Fruit fly (Drosophila melanogaster) whole organism, embryonic: ENCODE results near the gene Pgant2.

Source experiments
- Ada2b ChIP-seq: fragments of 200-800 bp; sonication (Bioruptor generic); IDR thresholded peaks from 2 replicates; pipeline ENCODE4 v1.3.6; 2022; ENCODE audit warnings: missing biosample characterization, missing genetic modification characterization
- Bteb2 ChIP-seq: fragments of 200-800 bp; sonication (Bioruptor generic); optimal IDR thresholded peaks from 2 replicates; lab custom pipeline; 2016; ENCODE audit warnings: missing biosample characterization, missing genetic modification characterization
- CG10565 ChIP-seq: fragments of 200-800 bp; sonication (Bioruptor generic); optimal IDR thresholded peaks from 3 replicates; lab custom pipeline; 2016; ENCODE audit warnings: missing biosample characterization, mild to moderate bottlenecking, missing genetic modification characterization
- CG11723 ChIP-seq: fragments of 200-800 bp; sonication (Bioruptor generic); optimal IDR thresholded peaks from 2 replicates; lab custom pipeline; 2017; ENCODE audit warnings: missing biosample characterization, mild to moderate bottlenecking, missing genetic modification characterization
- CG1832 ChIP-seq: fragments of 200-800 bp; sonication (Bioruptor generic); optimal IDR thresholded peaks from 2 replicates; lab custom pipeline; 2017; ENCODE audit warnings: missing biosample characterization, mild to moderate bottlenecking, missing genetic modification characterization, inconsistent platforms
- CG18599 ChIP-seq: fragments of 200-800 bp; sonication (Bioruptor generic); optimal IDR thresholded peaks from 3 replicates; lab custom pipeline; 2017; ENCODE audit warnings: missing biosample characterization, missing genetic modification characterization, mild to moderate bottlenecking, moderate library complexity, missing genetic modification reagents
- CG3065 ChIP-seq: fragments of 200-800 bp; sonication (Bioruptor generic); optimal IDR thresholded peaks from 2 replicates; lab custom pipeline; 2016; ENCODE audit warnings: missing biosample characterization, missing genetic modification characterization
- CG33213 ChIP-seq: fragments of 200-800 bp; sonication (Bioruptor generic); optimal IDR thresholded peaks from 3 replicates; lab custom pipeline; 2016; ENCODE audit warnings: missing biosample characterization, missing genetic modification characterization
- CG3407 ChIP-seq: fragments of 200-800 bp; sonication (Bioruptor generic); optimal IDR thresholded peaks from 2 replicates; lab custom pipeline; 2018; ENCODE audit warnings: missing biosample characterization, mild to moderate bottlenecking, missing genetic modification characterization
- CG4282 ChIP-seq: fragments of 200-800 bp; sonication (Bioruptor generic); optimal IDR thresholded peaks from 2 replicates; lab custom pipeline; 2016; ENCODE audit warnings: missing biosample characterization, missing genetic modification characterization
- CG4820 ChIP-seq: fragments of 200-800 bp; sonication (Bioruptor generic); optimal IDR thresholded peaks from 3 replicates; lab custom pipeline; 2016; ENCODE audit warnings: missing biosample characterization, missing genetic modification characterization
- CG5953 ChIP-seq: fragments of 200-800 bp; sonication (Bioruptor generic); IDR thresholded peaks from 2 replicates; pipeline ENCODE4 v1.3.6; 2022; ENCODE audit warnings: missing biosample characterization, missing genetic modification characterization
- CG9817 ChIP-seq: fragments of 200-800 bp; sonication (Bioruptor generic); optimal IDR thresholded peaks from 2 replicates; lab custom pipeline; 2018; ENCODE audit warnings: missing biosample characterization, mild to moderate bottlenecking, missing genetic modification characterization, moderate library complexity
- CG9876 ChIP-seq: fragments of 200-800 bp; sonication (Bioruptor generic); optimal IDR thresholded peaks from 2 replicates; lab custom pipeline; 2016; ENCODE audit warnings: missing biosample characterization, missing genetic modification characterization
- Camta ChIP-seq: fragments of 200-800 bp; sonication (Bioruptor generic); optimal IDR thresholded peaks from 2 replicates; lab custom pipeline; 2016; ENCODE audit warnings: missing biosample characterization, missing genetic modification characterization
- Dfd ChIP-seq, 2 experiments: fragments of >200 bp; optimal IDR thresholded peaks; 2 replicates each; lab custom pipeline; 2017; ENCODE audit warnings: missing biosample characterization in 2 of 2, missing genetic modification characterization in 2 of 2
- Doc2 ChIP-seq: fragments of 200-800 bp; sonication (Bioruptor generic); IDR thresholded peaks from 2 replicates; pipeline ENCODE4 v1.3.6; 2022; ENCODE audit warnings: missing biosample characterization, missing genetic modification characterization
- Elba2 ChIP-seq: fragments of 200-800 bp; sonication (Bioruptor generic); optimal IDR thresholded peaks from 3 replicates; lab custom pipeline; 2016; ENCODE audit warnings: missing biosample characterization, missing genetic modification characterization
- H2.0 ChIP-seq: fragments of 200-800 bp; sonication (Bioruptor generic); IDR thresholded peaks from 2 replicates; pipeline ENCODE4 v1.3.6; 2022; ENCODE audit warnings: missing biosample characterization, missing genetic modification characterization
- Hey ChIP-seq: fragments of 200-800 bp; sonication (Bioruptor generic); optimal IDR thresholded peaks from 3 replicates; lab custom pipeline; 2018; ENCODE audit warnings: missing biosample characterization, mild to moderate bottlenecking, missing genetic modification characterization
- Hmr ChIP-seq: fragments of 200-800 bp; sonication (Bioruptor generic); optimal IDR thresholded peaks from 3 replicates; lab custom pipeline; 2017; ENCODE audit warnings: mild to moderate bottlenecking, missing biosample characterization, missing genetic modification reagents, missing genetic modification characterization
- Hr3 ChIP-seq: fragments of 200-800 bp; sonication (Bioruptor generic); optimal IDR thresholded peaks from 3 replicates; lab custom pipeline; 2016; ENCODE audit warnings: missing biosample characterization, missing genetic modification characterization
- Mrtf ChIP-seq: fragments of 200-800 bp; sonication (Bioruptor generic); IDR thresholded peaks from 3 replicates; pipeline ENCODE4 v1.3.6; 2022; ENCODE audit warnings: missing biosample characterization, missing genetic modification characterization
- NFAT ChIP-seq: fragments of 200-800 bp; sonication (Bioruptor generic); IDR thresholded peaks from 2 replicates; pipeline ENCODE4 v1.3.6; 2022; ENCODE audit warnings: missing biosample characterization, missing genetic modification characterization
- Trl ChIP-seq, 3 experiments: fragments of >200 bp in 2 of 3; fragments of 200-800 bp in 1 of 3; sonication (Bioruptor generic) in 1 of 3; optimal IDR thresholded peaks; 2 replicates in 1 of 3; 3 replicates in 2 of 3; lab custom pipeline; 2016 to 2017; ENCODE audit warnings: missing biosample characterization in 1 of 3, missing genetic modification characterization in 1 of 3
- bcd ChIP-seq: fragments of 200-800 bp; sonication (Bioruptor generic); optimal IDR thresholded peaks from 2 replicates; lab custom pipeline; 2017; ENCODE audit warnings: missing biosample characterization, mild to moderate bottlenecking, missing genetic modification characterization
- cg ChIP-seq: fragments of 200-800 bp; sonication (Bioruptor generic); optimal IDR thresholded peaks from 3 replicates; lab custom pipeline; 2019; ENCODE audit warnings: missing biosample characterization, mild to moderate bottlenecking, missing genetic modification characterization, moderate library complexity
- chif ChIP-seq, 2 experiments: fragments of 200-800 bp; sonication (Bioruptor generic); optimal IDR thresholded peaks; 3 replicates each; lab custom pipeline; 2016; ENCODE audit warnings: missing biosample characterization in 2 of 2, missing genetic modification characterization in 2 of 2
- ci ChIP-seq: fragments of 200-800 bp; sonication (Bioruptor generic); IDR thresholded peaks from 3 replicates; pipeline ENCODE4 v1.3.6; 2022; ENCODE audit warnings: missing biosample characterization, missing genetic modification characterization
- crol ChIP-seq: fragments of 200-800 bp; sonication (Bioruptor generic); IDR thresholded peaks from 2 replicates; pipeline ENCODE4 v1.3.6; 2022; ENCODE audit warnings: missing biosample characterization, missing genetic modification characterization
- dm ChIP-seq: fragments of 200-800 bp; sonication (Bioruptor generic); optimal IDR thresholded peaks from 3 replicates; lab custom pipeline; 2016; ENCODE audit warnings: missing biosample characterization, missing genetic modification characterization
- ewg ChIP-seq: fragments of 200-800 bp; sonication (Bioruptor generic); optimal IDR thresholded peaks from 3 replicates; lab custom pipeline; 2017; ENCODE audit warnings: mild to moderate bottlenecking, missing biosample characterization, missing genetic modification reagents, missing genetic modification characterization
- eyg ChIP-seq: fragments of 200-800 bp; sonication (Bioruptor generic); optimal IDR thresholded peaks from 3 replicates; lab custom pipeline; 2016; ENCODE audit warnings: missing biosample characterization, missing genetic modification characterization
- fu2 ChIP-seq: fragments of 200-800 bp; sonication (Bioruptor generic); optimal IDR thresholded peaks from 2 replicates; lab custom pipeline; 2016; ENCODE audit warnings: missing biosample characterization, missing genetic modification characterization
- ham ChIP-seq: fragments of 200-800 bp; sonication (Bioruptor generic); IDR thresholded peaks from 2 replicates; pipeline ENCODE4 v1.3.6; 2022; ENCODE audit warnings: missing biosample characterization, missing genetic modification characterization
- hth ChIP-seq: fragments of >200 bp; optimal IDR thresholded peaks from 2 replicates; lab custom pipeline; 2017; ENCODE audit warnings: inconsistent platforms
- lola ChIP-seq, 3 experiments: fragments of >200 bp in 2 of 3; fragments of 200-800 bp in 1 of 3; sonication (Bioruptor generic) in 1 of 3; optimal IDR thresholded peaks; 2 replicates each; lab custom pipeline; 2017 to 2019; ENCODE audit warnings: missing biosample characterization in 3 of 3, missing genetic modification characterization in 3 of 3, mild to moderate bottlenecking in 1 of 3, moderate library complexity in 1 of 3
- mirr ChIP-seq: fragments of 200-800 bp; sonication (Bioruptor generic); optimal IDR thresholded peaks from 3 replicates; lab custom pipeline; 2018; ENCODE audit warnings: missing biosample characterization, mild to moderate bottlenecking, missing genetic modification characterization
- org-1 ChIP-seq: fragments of 200-800 bp; sonication (Bioruptor generic); optimal IDR thresholded peaks from 2 replicates; lab custom pipeline; 2017; ENCODE audit warnings: missing biosample characterization, missing genetic modification characterization
- pan ChIP-seq, 4 experiments: fragments of >200 bp in 3 of 4; fragments of 200-800 bp in 1 of 4; sonication (Bioruptor generic) in 1 of 4; optimal IDR thresholded peaks in 3 of 4; IDR thresholded peaks in 1 of 4; 2 replicates each; pipeline versions ENCODE4 v1.3.6 to Lab custom; 2017 to 2022; ENCODE audit warnings: missing biosample characterization in 2 of 4, missing genetic modification characterization in 2 of 4, mixed read lengths in 1 of 4
- pho ChIP-seq: fragments of 200-800 bp; sonication (Bioruptor generic); optimal IDR thresholded peaks from 2 replicates; lab custom pipeline; 2016; ENCODE audit warnings: missing biosample characterization, missing genetic modification characterization
- prd ChIP-seq, 3 experiments: fragments of >200 bp in 2 of 3; fragments of 200-800 bp in 1 of 3; sonication (Bioruptor generic) in 1 of 3; optimal IDR thresholded peaks in 2 of 3; IDR thresholded peaks in 1 of 3; 2 replicates in 2 of 3; 3 replicates in 1 of 3; pipeline versions ENCODE4 v1.3.6 to Lab custom; 2017 to 2022; ENCODE audit warnings: missing biosample characterization in 1 of 3, missing genetic modification characterization in 1 of 3
- pzg ChIP-seq: fragments of 200-800 bp; sonication (Bioruptor generic); optimal IDR thresholded peaks from 3 replicates; lab custom pipeline; 2018; ENCODE audit warnings: missing biosample characterization, mild to moderate bottlenecking, missing genetic modification characterization, moderate library complexity
- repo ChIP-seq: fragments of 200-800 bp; sonication (Bioruptor generic); optimal IDR thresholded peaks from 2 replicates; lab custom pipeline; 2016; ENCODE audit warnings: missing biosample characterization, missing genetic modification characterization
- ro ChIP-seq: fragments of 200-800 bp; sonication (Bioruptor generic); IDR thresholded peaks from 2 replicates; pipeline ENCODE4 v1.3.6; 2022; ENCODE audit warnings: missing biosample characterization, missing genetic modification characterization
- sc ChIP-seq, 3 experiments: fragments of >200 bp in 2 of 3; fragments of 200-800 bp in 1 of 3; sonication (Bioruptor generic) in 1 of 3; optimal IDR thresholded peaks; 2 replicates in 2 of 3; 3 replicates in 1 of 3; lab custom pipeline; 2017; ENCODE audit warnings: mild to moderate bottlenecking in 1 of 3, missing biosample characterization in 1 of 3, missing genetic modification characterization in 1 of 3, missing genetic modification reagents in 1 of 3
- sisA ChIP-seq: fragments of 200-800 bp; sonication (Bioruptor generic); IDR thresholded peaks from 2 replicates; pipeline ENCODE4 v1.3.6; 2022; ENCODE audit warnings: missing biosample characterization, missing genetic modification characterization
- toy ChIP-seq: fragments of 200-800 bp; sonication (Bioruptor generic); IDR thresholded peaks from 2 replicates; pipeline ENCODE4 v1.3.6; 2022; ENCODE audit warnings: missing biosample characterization, missing genetic modification characterization
- tup ChIP-seq: fragments of 200-800 bp; sonication (Bioruptor generic); optimal IDR thresholded peaks from 2 replicates; lab custom pipeline; 2016; ENCODE audit warnings: missing biosample characterization, mild to moderate bottlenecking, missing genetic modification characterization, moderate library complexity
- zf30C ChIP-seq: fragments of 200-800 bp; sonication (Bioruptor generic); optimal IDR thresholded peaks from 3 replicates; lab custom pipeline; 2018; ENCODE audit warnings: missing biosample characterization, mild to moderate bottlenecking, missing genetic modification characterization

The Pgant2 gene

DNA sequence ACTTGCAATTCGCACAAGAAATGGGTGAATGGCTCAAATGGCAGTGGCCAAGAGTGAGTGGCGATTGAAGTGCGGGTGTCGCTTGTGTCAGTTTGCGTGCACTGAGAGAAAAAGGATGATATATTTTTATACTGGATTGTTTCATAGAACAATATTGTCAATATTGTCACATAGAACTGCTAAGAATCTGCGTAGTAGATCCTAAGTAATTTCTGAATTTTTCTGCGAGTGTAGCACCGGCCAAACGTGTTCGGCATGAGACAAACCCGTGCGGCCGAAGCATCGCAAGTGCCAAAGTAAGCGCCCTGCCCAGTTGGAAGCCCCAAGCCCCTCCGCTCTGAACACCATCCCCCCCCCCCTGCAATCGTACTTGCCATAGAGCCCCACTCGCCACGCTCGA is 13.8 kb upstream of the Pgant2 start (continued):
- peak; percentile 68 for TF ChIP-seq Hmr (GFP tag; lab: Kevin White, UChicago)
- peak; percentile 48; the same call in 1 of the 2 replicates for TF ChIP-seq NFAT (GFP tag; lab: Robert Waterston, UW)
- no peak for TF ChIP-seq dm (GFP tag; lab: Kevin White, UChicago)
- TF ChIP-seq CG4282 (GFP tag; lab: Kevin White, UChicago) = no peak
- no peak for TF ChIP-seq Bteb2 (GFP tag; lab: Kevin White, UChicago)
- no peak for TF ChIP-seq cg
- no peak for TF ChIP-seq prd (optimal IDR thresholded peaks at IDR 0.05; lab: Kevin White, UChicago)
- TF ChIP-seq prd (GFP tag; IDR thresholded peaks at IDR 0.05; lab: Robert Waterston, UW) = peak; percentile 82
- peak; percentile 84 for TF ChIP-seq sisA (GFP tag; lab: Robert Waterston, UW)
- no peak for TF ChIP-seq mirr (GFP tag; lab: Kevin White, UChicago)
- peak; percentile 63 for TF ChIP-seq H2.0 (GFP tag; lab: Robert Waterston, UW)
- no peak for TF ChIP-seq Doc2 (GFP tag; lab: Robert Waterston, UW)
- TF ChIP-seq Elba2 (GFP tag; lab: Kevin White, UChicago) = no peak
- TF ChIP-seq toy = no peak
- TF ChIP-seq CG11723 = peak; percentile 35
- no peak for TF ChIP-seq lola (GFP tag; optimal IDR thresholded peaks at IDR 0.05; lab: Kevin White, UChicago)
- no peak for TF ChIP-seq Trl (optimal IDR thresholded peaks at IDR 0.05; lab: Kevin White, UChicago)
- no peak for TF ChIP-seq Trl (GFP tag; optimal IDR thresholded peaks at IDR 0.05; lab: Kevin White, UChicago)
- no peak for TF ChIP-seq tup
- no peak for TF ChIP-seq CG10565 (GFP tag; lab: Kevin White, UChicago)
- no peak for TF ChIP-seq CG1832 (GFP tag; lab: Kevin White, UChicago)
- TF ChIP-seq Dfd (GFP tag; optimal IDR thresholded peaks at IDR 0.05; lab: Kevin White, UChicago) = no peak
- no peak for TF ChIP-seq pzg (GFP tag; lab: Kevin White, UChicago)
- no peak for TF ChIP-seq Hey (tag; lab: Kevin White, UChicago)
- TF ChIP-seq zf30C = no peak
- TF ChIP-seq CG3407 (GFP tag; lab: Kevin White, UChicago) = peak; percentile 62
- TF ChIP-seq CG3065 (GFP tag; lab: Kevin White, UChicago) = no peak
- peak; percentile 64 for TF ChIP-seq bcd (GFP tag; lab: Kevin White, UChicago)
- TF ChIP-seq Mrtf (GFP tag; lab: Robert Waterston, UW) = peak; percentile 80
- TF ChIP-seq repo (GFP tag; lab: Kevin White, UChicago) = peak; percentile 2
- no peak for TF ChIP-seq CG9817 (tag; lab: Kevin White, UChicago)
- no peak for TF ChIP-seq pho (GFP tag; lab: Kevin White, UChicago)
- TF ChIP-seq pan (optimal IDR thresholded peaks at IDR 0.05; lab: Kevin White, UChicago) = no peak
- TF ChIP-seq pan (GFP tag; optimal IDR thresholded peaks at IDR 0.05 in 1 of 2, IDR thresholded peaks at IDR 0.05 in 1 of 2) = peak in 1 of 2 experiments; percentile 83
- TF ChIP-seq CG4820 (GFP tag; lab: Kevin White, UChicago) = peak; percentile 52
- TF ChIP-seq ci (GFP tag; lab: Robert Waterston, UW) = peak; percentile 90
- peak; percentile 55 for TF ChIP-seq org-1 (GFP tag; lab: Kevin White, UChicago)
- TF ChIP-seq CG18599 (GFP tag; lab: Kevin White, UChicago) = peak; percentile 72
- TF ChIP-seq Hr3 = peak; percentile 57
- peak; percentile 34 for TF ChIP-seq fu2 (GFP tag; lab: Kevin White, UChicago)
- peak; percentile 64 for TF ChIP-seq CG5953
- TF ChIP-seq ewg (GFP tag; lab: Kevin White, UChicago) = peak; percentile 51
- TF ChIP-seq CG9876 (GFP tag; lab: Kevin White, UChicago) = peak; percentile 25
- no peak for TF ChIP-seq sc (optimal IDR thresholded peaks at IDR 0.05; lab: Kevin White, UChicago)
- TF ChIP-seq sc (GFP tag; optimal IDR thresholded peaks at IDR 0.05; lab: Kevin White, UChicago) = peak; percentile 52
- TF ChIP-seq Camta (GFP tag; lab: Kevin White, UChicago) = no peak
- peak; percentile 4 for TF ChIP-seq eyg (GFP tag; lab: Kevin White, UChicago)
- TF ChIP-seq ro (GFP tag; lab: Robert Waterston, UW) = 0 out of 2 replicates have a peak, but pooled peaks have one; percentile 30
- TF ChIP-seq chif (GFP tag; optimal IDR thresholded peaks at IDR 0.05; lab: Kevin White, UChicago) = peak; percentile 52 to 63
- TF ChIP-seq CG33213 (GFP tag; lab: Kevin White, UChicago) = no peak
- TF ChIP-seq hth = no peak
- TF ChIP-seq Ada2b (GFP tag; lab: Robert Waterston, UW) = peak; percentile 72
- TF ChIP-seq crol = peak; percentile 64; the same call in 1 of the 2 replicates
- no peak for TF ChIP-seq ham (GFP tag; lab: Robert Waterston, UW)
